Fruit fly (Drosophila melanogaster): Measurements from ENCODE around the gene CG4793.

Gene CG4793

DNA sequence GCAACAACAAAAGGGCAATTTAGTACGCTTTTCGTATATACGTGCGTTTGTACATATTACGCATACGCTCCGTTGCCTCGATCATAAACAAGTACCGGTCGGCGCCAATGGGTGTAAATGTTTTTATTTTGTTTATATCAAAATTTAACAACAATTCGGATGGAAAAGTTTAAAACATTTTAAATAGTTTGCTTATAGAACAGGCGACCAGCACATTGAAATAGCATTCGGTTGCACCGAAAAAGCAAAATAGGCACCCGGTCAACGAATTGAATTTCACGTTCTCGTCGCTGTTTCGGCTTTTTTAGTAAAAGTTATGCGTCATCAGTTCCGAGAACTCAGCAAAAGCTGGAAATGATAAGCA lies 9.5 kb upstream of the CG4793 start (continued):
- TF ChIP-seq mam (GFP tag; optimal IDR thresholded peaks at IDR 0.05), result no peak
- peak; percentile 24 for TF ChIP-seq exex (tag; optimal IDR thresholded peaks at IDR 0.05)
- TF ChIP-seq vvl (GFP tag; IDR thresholded peaks at IDR 0.05), result no peak
- TF ChIP-seq CG17385 (GFP tag; optimal IDR thresholded peaks at IDR 0.05), result no peak
- peak; percentile 47 for TF ChIP-seq CG10543 (GFP tag; optimal IDR thresholded peaks at IDR 0.05)
- no peak for TF ChIP-seq amos (GFP tag; IDR thresholded peaks at IDR 0.05; ENCODE audit: partially characterized antibody)
- no peak for TF ChIP-seq CG11723 (GFP tag; optimal IDR thresholded peaks at IDR 0.05)
- no peak for TF ChIP-seq lov (optimal IDR thresholded peaks at IDR 0.05)
- no peak for TF ChIP-seq lov (GFP tag; IDR thresholded peaks at IDR 0.05)
- TF ChIP-seq wek (GFP tag; optimal IDR thresholded peaks at IDR 0.05), result no peak
- peak; percentile 95 for TF ChIP-seq CG31224 (GFP tag; IDR thresholded peaks at IDR 0.05)
- peak; percentile 30; the same call in 1 of the 3 replicates for TF ChIP-seq CG34224 (GFP tag; IDR thresholded peaks at IDR 0.05; ENCODE audit: partially characterized antibody)
- TF ChIP-seq fd64A (GFP tag; optimal IDR thresholded peaks at IDR 0.05), result peak; percentile 10
- TF ChIP-seq so (GFP tag; IDR thresholded peaks at IDR 0.05), result peak; percentile 22; the same call in 1 of the 3 replicates
- no peak for TF ChIP-seq Lhr (GFP tag; optimal IDR thresholded peaks at IDR 0.05)
- TF ChIP-seq kni (GFP tag; optimal IDR thresholded peaks at IDR 0.05), result peak; percentile 75
- no peak for TF ChIP-seq CG6813 (GFP tag; optimal IDR thresholded peaks at IDR 0.05)
- TF ChIP-seq CG4820 (GFP tag; optimal IDR thresholded peaks at IDR 0.05), result no peak
- peak; percentile 69 for TF ChIP-seq cwo (GFP tag; optimal IDR thresholded peaks at IDR 0.05)
- no peak for TF ChIP-seq CHES-1-like (GFP tag; optimal IDR thresholded peaks at IDR 0.05)
- no peak for TF ChIP-seq pzg (GFP tag; optimal IDR thresholded peaks at IDR 0.05)
- peak; percentile 28 for TF ChIP-seq CG12299 (tag; optimal IDR thresholded peaks at IDR 0.05)
- TF ChIP-seq B-H1 (GFP tag; IDR thresholded peaks at IDR 0.05), result no peak
- TF ChIP-seq Stat92E (GFP tag; optimal IDR thresholded peaks at IDR 0.05), result peak in 1 of 3 experiments; percentile 76
- no peak for TF ChIP-seq bowl (GFP tag; IDR thresholded peaks at IDR 0.05)
- TF ChIP-seq wdn (GFP tag; IDR thresholded peaks at IDR 0.05), result no peak
- 0 out of 3 replicates have a peak, but pooled peaks have one; percentile 22 for TF ChIP-seq CG6175 (GFP tag; IDR thresholded peaks at IDR 0.05)
- no peak for TF ChIP-seq phol (tag; optimal IDR thresholded peaks at IDR 0.05)
- 0 out of 4 replicates have a peak, but pooled peaks have one; percentile 44 for TF ChIP-seq Dll (GFP tag; IDR thresholded peaks at IDR 0.05; ENCODE audit: partially characterized antibody)
- no peak for TF ChIP-seq CG11456 (GFP tag; IDR thresholded peaks at IDR 0.05)
- 0 out of 2 replicates have a peak, but pooled peaks have one; percentile 37 for TF ChIP-seq CG10366 (GFP tag; IDR thresholded peaks at IDR 0.05)
- TF ChIP-seq CG34376 (GFP tag; optimal IDR thresholded peaks at IDR 0.05), result peak; percentile 81
- TF ChIP-seq CG30020 (tag; optimal IDR thresholded peaks at IDR 0.05), result no peak
- no peak for TF ChIP-seq CG15479 (GFP tag; optimal IDR thresholded peaks at IDR 0.05)
- no peak for TF ChIP-seq Chrac-16 (GFP tag; optimal IDR thresholded peaks at IDR 0.05)
- TF ChIP-seq CG8924 (tag; optimal IDR thresholded peaks at IDR 0.05), result peak; percentile 91
- TF ChIP-seq Bdp1 (GFP tag; optimal IDR thresholded peaks at IDR 0.05), result no peak
- 0 out of 2 replicates have a peak, but pooled peaks have one; percentile 30 for TF ChIP-seq hbn (GFP tag; IDR thresholded peaks at IDR 0.05; ENCODE audit: partially characterized antibody)
- TF ChIP-seq Deaf1 (tag; optimal IDR thresholded peaks at IDR 0.05), result peak; percentile 83
- no peak for TF ChIP-seq Camta (GFP tag; optimal IDR thresholded peaks at IDR 0.05)
- peak; percentile 9; the same call in 1 of the 2 replicates for TF ChIP-seq NFAT (GFP tag; IDR thresholded peaks at IDR 0.05)
- TF ChIP-seq ftz-f1 (GFP tag; optimal IDR thresholded peaks at IDR 0.05), result peak; percentile 72
- TF ChIP-seq CG10147 (GFP tag; optimal IDR thresholded peaks at IDR 0.05), result no peak
- 0 out of 2 replicates have a peak, but pooled peaks have one; percentile 4 for TF ChIP-seq CG32532 (GFP tag; IDR thresholded peaks at IDR 0.05)
- TF ChIP-seq sd (tag; optimal IDR thresholded peaks at IDR 0.05), result peak; percentile 55
- no peak for TF ChIP-seq mld (GFP tag; IDR thresholded peaks at IDR 0.05; ENCODE audit: partially characterized antibody)
- TF ChIP-seq emc (GFP tag; optimal IDR thresholded peaks at IDR 0.05), result no peak
- peak; percentile 91 for TF ChIP-seq CG7372 (GFP tag; IDR thresholded peaks at IDR 0.05)
- no peak for TF ChIP-seq CG15601 (tag; optimal IDR thresholded peaks at IDR 0.05)
- TF ChIP-seq sens (GFP tag), result peak; percentile 75

All from whole organism, embryonic.